Worm (Caenorhabditis elegans) whole organism, L4 larva: ENCODE data around the gene scl-17.
A peak's percentile ranks its signal among the peaks of the same experiment; 100 is the strongest.

Experiments used
- F37D6.2 ChIP-seq: sonication (generic microtip); optimal IDR thresholded peaks from 2 replicates; lab custom pipeline; 2016; ENCODE audit warnings: mild to moderate bottlenecking, missing genetic modification characterization, missing compliant biosample characterization
- F49E8.2 ChIP-seq: sonication (generic microtip); optimal IDR thresholded peaks from 2 replicates; lab custom pipeline; 2016; ENCODE audit warnings: missing compliant biosample characterization, mild to moderate bottlenecking, missing genetic modification characterization, borderline replicate concordance
- R02D3.7 ChIP-seq: fragments of 150-350 bp; sonication (generic microtip); optimal IDR thresholded peaks from 3 replicates; lab custom pipeline; 2014; ENCODE audit warnings: missing biosample characterization, missing genetic modification characterization
- Y105C5A.15 ChIP-seq: fragments of 200-800 bp; sonication (Bioruptor generic); IDR thresholded peaks from 2 replicates; pipeline ENCODE4 v1.3.6; 2022; ENCODE audit warnings: missing genetic modification characterization, missing compliant biosample characterization
- Y48G9A.11 ChIP-seq: fragments of 200-800 bp; sonication (Bioruptor generic); IDR thresholded peaks from 2 replicates; pipeline ENCODE4 v1.3.6; 2022; ENCODE audit warnings: missing genetic modification reagents, missing genetic modification characterization, missing compliant biosample characterization
- ZK337.2 ChIP-seq: fragments of 200-800 bp; sonication (Bioruptor generic); IDR thresholded peaks from 2 replicates; pipeline ENCODE4 v1.3.6; 2022; ENCODE audit warnings: missing genetic modification reagents, missing genetic modification characterization, missing compliant biosample characterization
- aha-1 ChIP-seq: fragments of 150-350 bp; peaks from one replicate; lab custom pipeline; 2014; ENCODE audit warnings: missing biosample characterization, missing genetic modification characterization
- ceh-44 ChIP-seq: fragments of 200-800 bp; sonication (Bioruptor generic); IDR thresholded peaks from 2 replicates; pipeline ENCODE4 v1.3.6; 2022; ENCODE audit warnings: missing genetic modification reagents, missing genetic modification characterization, missing compliant biosample characterization
- ceh-82 ChIP-seq: sonication (generic microtip); optimal IDR thresholded peaks from 2 replicates; lab custom pipeline; 2017; ENCODE audit warnings: missing biosample characterization, missing genetic modification characterization
- ctbp-1 ChIP-seq: fragments of 200-800 bp; sonication (Bioruptor generic); IDR thresholded peaks from 2 replicates; pipeline ENCODE4 v1.3.6; 2022; ENCODE audit warnings: missing genetic modification reagents, missing genetic modification characterization, missing compliant biosample characterization
- dmd-6 ChIP-seq: fragments of 200-800 bp; sonication (Bioruptor generic); IDR thresholded peaks from 2 replicates; pipeline ENCODE4 v1.3.6; 2022; ENCODE audit warnings: missing genetic modification reagents, missing genetic modification characterization, missing compliant biosample characterization
- dpl-1 ChIP-seq: fragments of 150-350 bp; optimal IDR thresholded peaks from 2 replicates; lab custom pipeline; 2014; ENCODE audit warnings: missing biosample characterization, missing genetic modification reagents, missing genetic modification characterization
- duxl-1 ChIP-seq: sonication (generic microtip); optimal IDR thresholded peaks from 2 replicates; lab custom pipeline; 2016; ENCODE audit warnings: mild to moderate bottlenecking, missing genetic modification characterization, moderate library complexity, missing compliant biosample characterization; ENCODE audit not compliant: poor library complexity
- egl-43 ChIP-seq: fragments of 200-800 bp; sonication (Bioruptor generic); IDR thresholded peaks from 2 replicates; pipeline ENCODE4 v1.3.6; 2022; ENCODE audit warnings: missing genetic modification reagents, missing genetic modification characterization, missing compliant biosample characterization
- fkh-10 ChIP-seq: fragments of 150-350 bp; optimal IDR thresholded peaks from 2 replicates; lab custom pipeline; 2014; ENCODE audit warnings: missing biosample characterization, missing genetic modification reagents, missing genetic modification characterization
- gei-8 ChIP-seq: fragments of 200-800 bp; sonication (Bioruptor generic); optimal IDR thresholded peaks from 2 replicates; lab custom pipeline; 2018; ENCODE audit warnings: mild to moderate bottlenecking, missing genetic modification characterization, missing compliant biosample characterization
- hmg-1.1 ChIP-seq: fragments of 200-800 bp; sonication (Bioruptor generic); IDR thresholded peaks from 2 replicates; pipeline ENCODE4 v1.3.6; 2022; ENCODE audit warnings: missing genetic modification reagents, missing genetic modification characterization, missing compliant biosample characterization
- jun-1 ChIP-seq: fragments of 150-350 bp; optimal IDR thresholded peaks from 2 replicates; lab custom pipeline; 2014; ENCODE audit warnings: missing biosample characterization, missing genetic modification reagents, missing genetic modification characterization
- lin-15B ChIP-seq: fragments of 150-350 bp; sonication (generic microtip); optimal IDR thresholded peaks from 3 replicates; lab custom pipeline; 2014; ENCODE audit warnings: missing biosample characterization, missing genetic modification characterization
- lin-29 ChIP-seq: fragments of 200-800 bp; sonication (Bioruptor generic); IDR thresholded peaks from 2 replicates; pipeline ENCODE4 v1.3.6; 2022; ENCODE audit warnings: missing genetic modification reagents, missing genetic modification characterization, missing compliant biosample characterization
- lir-3 ChIP-seq: sonication (generic microtip); optimal IDR thresholded peaks from 2 replicates; lab custom pipeline; 2016; ENCODE audit warnings: mild to moderate bottlenecking, missing genetic modification characterization, missing compliant biosample characterization
- madf-9 ChIP-seq: fragments of 200-800 bp; sonication (Bioruptor generic); conservative IDR thresholded peaks from 2 replicates; pipeline ENCODE4 v1.3.6; 2022; ENCODE audit warnings: missing genetic modification reagents, missing genetic modification characterization, missing compliant biosample characterization
- mdt-29 ChIP-seq: fragments of 200-800 bp; sonication (Bioruptor generic); IDR thresholded peaks from 2 replicates; pipeline ENCODE4 v1.3.6; 2022; ENCODE audit warnings: missing genetic modification reagents, missing genetic modification characterization, missing compliant biosample characterization
- mes-2 ChIP-seq: sonication (generic microtip); optimal IDR thresholded peaks from 2 replicates; lab custom pipeline; 2016; ENCODE audit warnings: missing genotype, mild to moderate bottlenecking, missing genetic modification characterization, missing compliant biosample characterization; ENCODE audit not compliant: poor library complexity, severe bottlenecking
- mxl-3 ChIP-seq: fragments of 200-800 bp; sonication (Bioruptor generic); optimal IDR thresholded peaks from 2 replicates; lab custom pipeline; 2018; ENCODE audit warnings: mild to moderate bottlenecking, missing genetic modification characterization, missing compliant biosample characterization
- nhr-111 ChIP-seq: fragments of 200-800 bp; sonication (Bioruptor generic); optimal IDR thresholded peaks from 2 replicates; lab custom pipeline; 2018; ENCODE audit warnings: mild to moderate bottlenecking, missing genetic modification characterization, missing compliant biosample characterization
- nhr-28 ChIP-seq: fragments of 150-350 bp; optimal IDR thresholded peaks from 2 replicates; lab custom pipeline; 2014; ENCODE audit warnings: missing biosample characterization, missing genetic modification characterization
- nhr-41 ChIP-seq: fragments of 200-800 bp; sonication (Bioruptor generic); IDR thresholded peaks from 2 replicates; pipeline ENCODE4 v1.3.6; 2022; ENCODE audit warnings: missing genetic modification reagents, missing genetic modification characterization, missing compliant biosample characterization
- nhr-48 ChIP-seq: sonication (generic microtip); optimal IDR thresholded peaks from 2 replicates; lab custom pipeline; 2016; ENCODE audit warnings: mild to moderate bottlenecking, missing genetic modification characterization, missing compliant biosample characterization
- nhr-6 ChIP-seq: fragments of 150-350 bp; optimal IDR thresholded peaks from 2 replicates; lab custom pipeline; 2014; ENCODE audit warnings: missing biosample characterization, missing genetic modification characterization
- rbr-2 ChIP-seq: sonication (generic microtip); optimal IDR thresholded peaks from 2 replicates; lab custom pipeline; 2016; ENCODE audit warnings: missing genotype, missing genetic modification characterization, missing compliant biosample characterization
- snpc-1.2 ChIP-seq: fragments of 200-800 bp; sonication (Bioruptor generic); IDR thresholded peaks from 2 replicates; pipeline ENCODE4 v1.3.6; 2022; ENCODE audit warnings: missing genetic modification reagents, missing genetic modification characterization, missing compliant biosample characterization
- snpc-4 ChIP-seq: fragments of 150-350 bp; optimal IDR thresholded peaks from 2 replicates; lab custom pipeline; 2014; ENCODE audit warnings: missing biosample characterization, missing genetic modification characterization
- spr-1 ChIP-seq: sonication (generic microtip); optimal IDR thresholded peaks from 2 replicates; lab custom pipeline; 2016; ENCODE audit warnings: mild to moderate bottlenecking, missing genetic modification characterization, missing compliant biosample characterization
- tra-1 ChIP-seq: fragments of 200-800 bp; sonication (Bioruptor generic); IDR thresholded peaks from 2 replicates; pipeline ENCODE4 v1.3.6; 2022; ENCODE audit warnings: missing genetic modification reagents, missing genetic modification characterization, missing compliant biosample characterization
- unc-130 ChIP-seq: sonication (generic microtip); optimal IDR thresholded peaks from 2 replicates; lab custom pipeline; 2016; ENCODE audit warnings: missing genetic modification reagents, missing genetic modification characterization, missing compliant biosample characterization
- unc-62 ChIP-seq, 3 experiments: fragments of 150-350 bp in 1 of 3; sonication (generic microtip); optimal IDR thresholded peaks in 2 of 3; peaks in 1 of 3; 1 replicate in 1 of 3; 2 replicates in 2 of 3; lab custom pipeline; 2014 to 2017; ENCODE audit warnings: missing biosample characterization in 3 of 3, missing genetic modification characterization in 3 of 3, missing genetic modification reagents in 3 of 3, missing genotype in 1 of 3
- ztf-11 ChIP-seq: fragments of 150-350 bp; optimal IDR thresholded peaks from 2 replicates; lab custom pipeline; 2014; ENCODE audit warnings: missing biosample characterization, missing genetic modification characterization

Gene scl-17

DNA sequence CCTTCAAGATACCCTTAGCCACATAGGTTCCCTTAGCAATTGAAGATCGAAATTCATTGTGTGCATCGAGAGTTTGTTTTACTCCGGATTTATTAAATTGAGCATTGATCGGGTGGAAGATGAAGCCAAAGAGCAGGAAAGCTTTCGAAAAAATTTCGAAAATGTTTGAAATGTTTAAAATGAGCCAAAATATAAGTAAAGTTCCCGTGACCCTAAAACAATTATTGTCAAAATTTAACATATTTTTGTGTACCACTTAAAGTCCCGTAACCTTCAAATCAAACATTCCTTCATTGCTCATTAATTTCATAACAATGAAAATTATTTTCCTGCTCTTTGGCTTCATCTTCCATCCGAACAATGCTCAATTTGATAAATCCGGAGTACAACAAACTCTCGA is at the start of gene scl-17:
scl-17 (plus strand) TSS at position 301 of the 400 bp plus-strand sequence.
- TF ChIP-seq ceh-82 (tag; lab: Kevin White, UChicago) (no peak), mes-2 (tag; lab: Kevin White, UChicago) (no peak), mdt-29 (no peak), snpc-4 (tag; lab: Kevin White, UChicago) (no peak), nhr-6 (no peak), ceh-44 (no peak), spr-1 (tag; lab: Kevin White, UChicago) (no peak), madf-9 (GFP tag; lab: Robert Waterston, UW) (no peak), dpl-1 (GFP tag; lab: Kevin White, UChicago) (no peak), unc-130 (GFP tag; lab: Kevin White, UChicago) (no peak), nhr-48 (tag; lab: Kevin White, UChicago) (no peak), F49E8.2 (tag; lab: Kevin White, UChicago) (no peak), Y105C5A.15 (GFP tag; lab: Robert Waterston, UW) (no peak)

DNA sequence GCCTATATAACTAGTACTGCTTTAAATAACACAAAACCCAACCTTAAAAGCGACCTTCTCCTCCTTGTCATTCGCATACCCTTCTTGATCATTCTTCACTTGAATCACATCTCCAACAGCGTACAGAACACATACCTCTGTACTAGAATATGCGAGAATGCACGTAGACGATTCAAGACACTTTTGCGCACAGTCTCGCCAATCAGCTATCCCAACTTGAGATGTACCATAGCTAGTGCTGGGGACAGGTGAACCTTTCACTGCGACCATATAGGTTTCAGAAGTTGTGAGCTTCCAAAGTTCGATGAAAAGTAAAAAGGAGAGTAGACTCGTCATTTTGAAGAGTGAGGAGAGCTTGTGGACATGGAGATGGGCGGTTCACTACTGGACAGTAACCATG is 47.3 kb upstream of the scl-17 start, which contains the start of gene F54D12.8:
F54D12.8 (minus strand) TSS at position 336 of the 400 bp plus-strand sequence.
- TF ChIP-seq ctbp-1 (no peak), fkh-10 (GFP tag; lab: Kevin White, UChicago) (no peak), gei-8 (GFP tag; lab: Kevin White, UChicago) (no peak), unc-62 (GFP tag; optimal IDR thresholded peaks at IDR 0.05 in 1 of 2; lab: Kevin White, UChicago) (peak in 1 of 2 experiments; percentile 96), unc-62 (tag; optimal IDR thresholded peaks at IDR 0.05; lab: Kevin White, UChicago) (no peak), lir-3 (tag; lab: Kevin White, UChicago) (no peak), mdt-29 (no peak)

DNA sequence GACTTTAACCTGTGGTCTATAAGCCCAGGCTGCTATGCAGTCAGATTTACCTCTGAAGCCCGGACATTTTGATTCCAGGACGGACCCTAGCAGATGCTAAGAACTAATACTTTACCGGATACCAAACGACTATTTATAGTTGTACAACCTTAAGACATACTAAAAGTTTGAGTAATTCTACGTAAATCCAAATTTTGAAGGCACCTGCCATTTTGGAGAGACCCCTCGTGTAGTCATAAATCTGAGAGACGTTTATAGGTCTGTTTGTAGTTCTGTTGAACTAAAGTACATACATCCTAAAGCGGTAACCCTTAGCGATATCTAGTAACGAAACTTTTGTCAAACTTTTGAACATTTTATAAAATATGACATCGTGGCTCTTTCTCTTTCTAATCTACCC is 46.6 kb upstream of the scl-17 start, which contains the start of gene F54D12.2:
F54D12.2 (plus strand) TSS at position 301 of the 400 bp plus-strand sequence.
- TF ChIP-seq egl-43 (GFP tag; lab: Robert Waterston, UW): no peak
- TF ChIP-seq tra-1: no peak
- TF ChIP-seq unc-130 (GFP tag; lab: Kevin White, UChicago): no peak
- no peak for TF ChIP-seq dmd-6 (GFP tag; lab: Robert Waterston, UW)
- no peak for TF ChIP-seq madf-9 (GFP tag; lab: Robert Waterston, UW)
- no peak for TF ChIP-seq hmg-1.1
- no peak for TF ChIP-seq mdt-29
- TF ChIP-seq gei-8 (GFP tag; lab: Kevin White, UChicago): no peak

DNA sequence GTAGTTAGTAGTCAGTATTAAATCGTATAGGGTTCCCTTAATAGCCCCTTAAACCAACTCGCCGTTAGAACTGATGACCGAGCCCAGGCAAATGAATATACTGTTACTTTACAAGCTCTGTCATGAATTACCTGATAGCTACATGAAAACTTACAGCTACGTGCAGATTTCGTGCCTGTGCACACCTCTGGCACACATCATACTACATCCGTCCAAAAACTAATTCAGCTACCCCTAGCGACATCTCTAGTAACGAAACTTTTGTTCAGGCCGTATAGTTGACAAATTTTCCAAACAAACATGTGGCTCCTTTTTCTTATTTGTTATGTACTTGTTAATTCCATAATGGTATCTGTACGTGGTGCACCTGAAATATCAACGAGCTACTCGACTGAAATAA is 44.9 kb upstream of the scl-17 start, which contains the start of gene F54D12.1:
F54D12.1 (plus strand) TSS at position 301 of the 400 bp plus-strand sequence.
- no peak for TF ChIP-seq nhr-41
- TF ChIP-seq mxl-3: no peak
- TF ChIP-seq duxl-1 (tag; lab: Kevin White, UChicago): no peak
- TF ChIP-seq aha-1 (tag; lab: Kevin White, UChicago): no peak
- TF ChIP-seq snpc-1.2 (GFP tag; lab: Robert Waterston, UW): no peak
- TF ChIP-seq, all 104 proteins: peak for 0

DNA sequence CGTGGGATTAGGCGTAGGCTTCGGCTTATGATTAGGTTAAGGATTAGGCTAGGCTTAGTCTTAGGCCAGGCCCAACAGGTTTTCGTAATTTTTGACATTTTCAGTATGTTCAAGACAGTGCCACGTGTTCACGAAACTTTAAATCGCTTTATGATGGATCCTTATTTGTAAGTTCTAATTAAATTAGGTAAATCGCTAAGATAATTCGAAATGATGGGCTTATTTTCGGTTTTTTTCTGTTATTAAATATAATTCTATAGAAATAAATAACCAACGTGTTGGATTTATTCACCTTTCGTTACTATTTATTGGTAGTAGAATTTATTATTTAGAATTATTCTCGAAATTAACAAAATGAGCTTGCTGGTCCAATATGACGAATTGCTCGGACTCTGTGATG is 43.5 kb upstream of the scl-17 start, which contains the start of gene Y51H7C.8:
Y51H7C.8 (plus strand) TSS at position 301 of the 400 bp plus-strand sequence.
- TF ChIP-seq nhr-111 (GFP tag; lab: Kevin White, UChicago) (no peak), unc-62 (GFP tag; optimal IDR thresholded peaks at IDR 0.05 in 1 of 2; lab: Kevin White, UChicago) (no peak), unc-62 (tag; optimal IDR thresholded peaks at IDR 0.05; lab: Kevin White, UChicago) (no peak), jun-1 (tag; lab: Kevin White, UChicago) (no peak)

DNA sequence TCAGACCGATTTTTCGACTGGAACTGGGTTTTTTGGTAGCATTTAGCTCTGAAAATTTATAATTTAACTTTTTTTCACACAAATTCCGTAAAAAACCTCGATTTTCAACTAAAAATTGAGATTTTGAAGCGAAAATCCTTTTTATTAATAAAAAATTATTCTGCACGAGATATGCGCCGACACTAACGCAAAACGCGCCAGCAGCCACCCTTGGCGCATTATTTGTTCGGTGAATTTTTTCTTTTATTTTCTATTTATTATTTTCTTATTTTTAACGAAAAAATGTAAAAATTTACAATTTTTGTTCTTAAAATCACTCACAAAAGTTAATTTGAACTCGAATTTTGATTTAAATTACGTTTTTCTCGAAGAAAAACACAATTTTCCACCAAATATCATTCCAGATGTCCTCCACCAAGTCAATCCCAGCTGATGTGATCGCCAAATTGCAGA is 42.8 kb upstream of the scl-17 start, which contains the start of gene Y51H7C.7:
Y51H7C.7 (plus strand) TSS at position 403 of the 453 bp plus-strand sequence.
- peak; percentile 8 for TF ChIP-seq F49E8.2 (tag; lab: Kevin White, UChicago)
- TF ChIP-seq aha-1 (tag; lab: Kevin White, UChicago): no peak
- no peak for TF ChIP-seq jun-1 (tag; lab: Kevin White, UChicago)
- peak; percentile 39 for TF ChIP-seq spr-1 (tag; lab: Kevin White, UChicago)
- peak; percentile 44 for TF ChIP-seq F37D6.2 (tag; lab: Kevin White, UChicago)
- TF ChIP-seq R02D3.7 (tag; lab: Kevin White, UChicago): no peak
- peak; percentile 51 for TF ChIP-seq rbr-2 (tag; lab: Kevin White, UChicago)
- TF ChIP-seq nhr-28 (tag; lab: Kevin White, UChicago): peak; percentile 28
- no peak for TF ChIP-seq lin-29 (GFP tag; lab: Robert Waterston, UW)
- TF ChIP-seq dpl-1 (GFP tag; lab: Kevin White, UChicago): peak; percentile 70
- no peak for TF ChIP-seq nhr-48 (tag; lab: Kevin White, UChicago)
- TF ChIP-seq mes-2 (tag; lab: Kevin White, UChicago): peak; percentile 84
- TF ChIP-seq lir-3 (tag; lab: Kevin White, UChicago): no peak
- no peak for TF ChIP-seq ZK337.2 (GFP tag; lab: Robert Waterston, UW)
- TF ChIP-seq hmg-1.1: no peak
- peak; percentile 27; the same call in 1 of the 2 replicates for TF ChIP-seq dmd-6 (GFP tag; lab: Robert Waterston, UW)
- TF ChIP-seq ztf-11 (tag; lab: Kevin White, UChicago): no peak
- peak; percentile 50; the same call in 1 of the 2 replicates for TF ChIP-seq Y48G9A.11 (GFP tag; lab: Robert Waterston, UW)
- TF ChIP-seq lin-15B (tag; lab: Kevin White, UChicago): no peak
